Fruit fly (Drosophila melanogaster): ENCODE results near the gene Trf2.
A peak's percentile ranks its signal among the peaks of the same experiment; 100 is the strongest.

Trf2 gene

dm6 chrX:8460686-8461085 lies 51.6 kb downstream of the Trf2 start, which contains the start of gene CG15347:
Gene CG15347, minus strand, starts transcription at chrX:8460898.
- no peak for TF ChIP-seq GATAe (GFP tag; conservative IDR thresholded peaks at IDR 0.05)
- no peak for TF ChIP-seq Elba2 (GFP tag; optimal IDR thresholded peaks at IDR 0.05)
- no peak for TF ChIP-seq jumu (GFP tag; optimal IDR thresholded peaks at IDR 0.05)
- TF ChIP-seq Pdp1 (GFP tag; optimal IDR thresholded peaks at IDR 0.05): peak in 1 of 2 experiments; percentile 23
- TF ChIP-seq cwo (GFP tag; optimal IDR thresholded peaks at IDR 0.05): no peak
- no peak for TF ChIP-seq salm (tag; optimal IDR thresholded peaks at IDR 0.05)
- TF ChIP-seq ssp (GFP tag; IDR thresholded peaks at IDR 0.05): no peak
- TF ChIP-seq CG34376 (GFP tag; optimal IDR thresholded peaks at IDR 0.05): peak; percentile 34
- no peak for TF ChIP-seq CG15073 (GFP tag; optimal IDR thresholded peaks at IDR 0.05)
- peak; percentile 36; the same call in 1 of the 2 replicates for TF ChIP-seq chm (GFP tag; IDR thresholded peaks at IDR 0.05)
- no peak for TF ChIP-seq nerfin-2 (GFP tag; IDR thresholded peaks at IDR 0.05; ENCODE audit: partially characterized antibody)
- peak; percentile 90 for TF ChIP-seq CG15514 (GFP tag; optimal IDR thresholded peaks at IDR 0.05)
- TF ChIP-seq Dad (GFP tag; optimal IDR thresholded peaks at IDR 0.05): no peak
- peak; percentile 9 for TF ChIP-seq grn (GFP tag; optimal IDR thresholded peaks at IDR 0.05)
- peak; percentile 10 for TF ChIP-seq lab (GFP tag; optimal IDR thresholded peaks at IDR 0.05)
- TF ChIP-seq Meics (GFP tag; optimal IDR thresholded peaks at IDR 0.05): no peak
- peak; percentile 40 for TF ChIP-seq exex (tag; optimal IDR thresholded peaks at IDR 0.05)
- no peak for TF ChIP-seq CG2875 (GFP tag; optimal IDR thresholded peaks at IDR 0.05)
- 0 out of 3 replicates have a peak, but pooled peaks have one; percentile 36 for TF ChIP-seq z (GFP tag; IDR thresholded peaks at IDR 0.05)
- no peak for TF ChIP-seq NC2α (GFP tag; optimal IDR thresholded peaks at IDR 0.05)

- TF ChIP-seq CG14965 (GFP tag; optimal IDR thresholded peaks at IDR 0.05; ENCODE audit: borderline replicate concordance) (no peak), peb (GFP tag; IDR thresholded peaks at IDR 0.05) (no peak), CG9437 (GFP tag; optimal IDR thresholded peaks at IDR 0.05) (no peak), CG43689 (GFP tag; IDR thresholded peaks at IDR 0.05) (no peak), CG10565 (GFP tag; optimal IDR thresholded peaks at IDR 0.05) (no peak), trem (tag; optimal IDR thresholded peaks at IDR 0.05) (peak; percentile 39), pzg (GFP tag; optimal IDR thresholded peaks at IDR 0.05) (peak; percentile 31), sob (GFP tag; IDR thresholded peaks at IDR 0.05) (no peak), cwo (GFP tag; optimal IDR thresholded peaks at IDR 0.05) (no peak), wek (GFP tag; optimal IDR thresholded peaks at IDR 0.05) (no peak), CG1647 (GFP tag; optimal IDR thresholded peaks at IDR 0.05) (no peak), H15 (GFP tag; IDR thresholded peaks at IDR 0.05) (no peak), dm (GFP tag; optimal IDR thresholded peaks at IDR 0.05) (no peak), CG6813 (GFP tag; optimal IDR thresholded peaks at IDR 0.05) (no peak), so (GFP tag; IDR thresholded peaks at IDR 0.05) (0 out of 3 replicates have a peak, but pooled peaks have one; percentile 20), CG10267 (tag; optimal IDR thresholded peaks at IDR 0.05) (peak; percentile 7), luna (GFP tag; optimal IDR thresholded peaks at IDR 0.05) (no peak), stc (GFP tag; IDR thresholded peaks at IDR 0.05) (no peak), twi (tag; optimal IDR thresholded peaks at IDR 0.05) (no peak), CG14710 (tag; optimal IDR thresholded peaks at IDR 0.05) (peak; percentile 67), CG8281 (tag; optimal IDR thresholded peaks at IDR 0.05) (no peak), pita (GFP tag; optimal IDR thresholded peaks at IDR 0.05) (no peak), NfI (GFP tag; optimal IDR thresholded peaks at IDR 0.05) (no peak), lab (GFP tag; optimal IDR thresholded peaks at IDR 0.05) (no peak), Jarid2 (GFP tag; optimal IDR thresholded peaks at IDR 0.05) (no peak), CG10543 (GFP tag; optimal IDR thresholded peaks at IDR 0.05) (no peak), Dp (GFP tag; optimal IDR thresholded peaks at IDR 0.05) (peak; percentile 85), tin (GFP tag; optimal IDR thresholded peaks at IDR 0.05) (no peak), Dip3 (GFP tag; optimal IDR thresholded peaks at IDR 0.05) (no peak), CG17612 (GFP tag; IDR thresholded peaks at IDR 0.05) (no peak), onecut (GFP tag; IDR thresholded peaks at IDR 0.05) (no peak), CG4854 (GFP tag; optimal IDR thresholded peaks at IDR 0.05) (no peak)
Observed at dm6 chrX:8461147-8461546, 52.1 kb downstream of the Trf2 start, which contains the start of gene Es2. Gene Es2, plus strand, starts transcription at chrX:8461479.

Measured in whole organism, embryonic.